Worm (Caenorhabditis elegans): ENCODE measurements around the gene C09F5.3.

ce11 chrIII:649935-650334 is 15.1 kb downstream of the C09F5.3 start:
- no peak for TF ChIP-seq flt-1 (GFP tag; IDR thresholded peaks at IDR 0.05)
- no peak for TF ChIP-seq klf-2 (GFP tag; conservative IDR thresholded peaks at IDR 0.05)
- TF ChIP-seq tab-1 (GFP tag; IDR thresholded peaks at IDR 0.05), result no peak
- TF ChIP-seq T22C8.4 (GFP tag; IDR thresholded peaks at IDR 0.05), result no peak
- no peak for TF ChIP-seq ztf-29 (GFP tag; IDR thresholded peaks at IDR 0.05)
